Fruit fly (Drosophila melanogaster) whole organism, embryonic: ENCODE results near the gene HDAC4.
A peak's percentile ranks its signal among the peaks of the same experiment; 100 is the strongest.

ENCODE experiments used
- B-H1 ChIP-seq: fragments of 200-800 bp; sonication (Bioruptor generic); IDR thresholded peaks from 3 replicates; pipeline ENCODE4 v1.3.6; 2022; ENCODE audit warnings: missing biosample characterization, missing genetic modification characterization
- Bdp1 ChIP-seq: fragments of 200-800 bp; sonication (Bioruptor generic); optimal IDR thresholded peaks from 3 replicates; lab custom pipeline; 2016; ENCODE audit warnings: missing biosample characterization, missing genetic modification characterization
- Blimp-1 ChIP-seq: fragments of 200-800 bp; sonication (Bioruptor generic); optimal IDR thresholded peaks from 3 replicates; lab custom pipeline; 2018; ENCODE audit warnings: missing biosample characterization, missing genetic modification characterization, mild to moderate bottlenecking, moderate library complexity, missing genetic modification reagents
- CG11723 ChIP-seq: fragments of 200-800 bp; sonication (Bioruptor generic); optimal IDR thresholded peaks from 2 replicates; lab custom pipeline; 2017; ENCODE audit warnings: missing biosample characterization, mild to moderate bottlenecking, missing genetic modification characterization
- CG14667 ChIP-seq: fragments of 200-800 bp; sonication (Bioruptor generic); IDR thresholded peaks from 2 replicates; pipeline ENCODE4 v1.3.6; 2022; ENCODE audit warnings: missing biosample characterization, missing genetic modification characterization
- CG15269 ChIP-seq: fragments of 200-800 bp; sonication (Bioruptor generic); optimal IDR thresholded peaks from 2 replicates; lab custom pipeline; 2018; ENCODE audit warnings: missing biosample characterization, mild to moderate bottlenecking, missing genetic modification characterization, moderate library complexity
- CG15514 ChIP-seq: fragments of 200-800 bp; sonication (Bioruptor generic); optimal IDR thresholded peaks from 3 replicates; lab custom pipeline; 2017; ENCODE audit warnings: missing biosample characterization, missing genetic modification characterization, mild to moderate bottlenecking, moderate library complexity, missing genetic modification reagents
- CG17359 ChIP-seq: fragments of 200-800 bp; sonication (Bioruptor generic); optimal IDR thresholded peaks from 3 replicates; lab custom pipeline; 2018; ENCODE audit warnings: missing biosample characterization, mild to moderate bottlenecking, missing genetic modification characterization, moderate library complexity
- CG17912 ChIP-seq: fragments of 200-800 bp; sonication (Bioruptor generic); optimal IDR thresholded peaks from 2 replicates; lab custom pipeline; 2018; ENCODE audit warnings: missing biosample characterization, mild to moderate bottlenecking, missing genetic modification characterization
- CG18599 ChIP-seq: fragments of 200-800 bp; sonication (Bioruptor generic); optimal IDR thresholded peaks from 3 replicates; lab custom pipeline; 2017; ENCODE audit warnings: missing biosample characterization, missing genetic modification characterization, mild to moderate bottlenecking, moderate library complexity, missing genetic modification reagents
- CG32532 ChIP-seq: fragments of 200-800 bp; sonication (Bioruptor generic); IDR thresholded peaks from 2 replicates; pipeline ENCODE4 v1.3.6; 2022; ENCODE audit warnings: missing biosample characterization, missing genetic modification characterization
- CG7839 ChIP-seq: fragments of 200-800 bp; sonication (Bioruptor generic); optimal IDR thresholded peaks from 3 replicates; lab custom pipeline; 2018; ENCODE audit warnings: missing biosample characterization, mild to moderate bottlenecking, missing genetic modification characterization, moderate library complexity
- CG8290 ChIP-seq, 3 experiments: fragments of 200-800 bp; sonication (Bioruptor generic); optimal IDR thresholded peaks; 2 replicates each; lab custom pipeline; 2016 to 2019; ENCODE audit warnings: missing biosample characterization in 3 of 3, missing genetic modification characterization in 3 of 3, mild to moderate bottlenecking in 2 of 3, moderate library complexity in 1 of 3
- CG9817 ChIP-seq: fragments of 200-800 bp; sonication (Bioruptor generic); optimal IDR thresholded peaks from 2 replicates; lab custom pipeline; 2018; ENCODE audit warnings: missing biosample characterization, mild to moderate bottlenecking, missing genetic modification characterization, moderate library complexity
- Fer3 ChIP-seq: fragments of 200-800 bp; sonication (Bioruptor generic); optimal IDR thresholded peaks from 2 replicates; lab custom pipeline; 2018; ENCODE audit warnings: missing biosample characterization, mild to moderate bottlenecking, missing genetic modification characterization, moderate library complexity
- HLH3B ChIP-seq: fragments of 200-800 bp; sonication (Bioruptor generic); IDR thresholded peaks from 2 replicates; pipeline ENCODE4 v1.3.6; 2022; ENCODE audit warnings: missing biosample characterization, missing genetic modification characterization
- Hr51 ChIP-seq, 2 experiments: fragments of 200-800 bp; sonication (Bioruptor generic); optimal IDR thresholded peaks; 2 replicates in 1 of 2; 3 replicates in 1 of 2; lab custom pipeline; 2016 to 2018; ENCODE audit warnings: missing biosample characterization in 2 of 2, missing genetic modification characterization in 2 of 2, mild to moderate bottlenecking in 1 of 2, moderate library complexity in 1 of 2
- Hsf ChIP-seq: fragments of 200-800 bp; sonication (Bioruptor generic); optimal IDR thresholded peaks from 3 replicates; lab custom pipeline; 2016; ENCODE audit warnings: missing biosample characterization, missing genetic modification characterization
- Lim3 ChIP-seq: fragments of 200-800 bp; sonication (Bioruptor generic); IDR thresholded peaks from 2 replicates; pipeline ENCODE4 v1.3.6; 2022; ENCODE audit warnings: missing biosample characterization, missing genetic modification characterization
- NC2β ChIP-seq: fragments of 200-800 bp; sonication (Bioruptor generic); optimal IDR thresholded peaks from 2 replicates; lab custom pipeline; 2016; ENCODE audit warnings: missing biosample characterization, missing genetic modification characterization
- Pdp1 ChIP-seq, 2 experiments: fragments of 200-800 bp; sonication (Bioruptor generic); optimal IDR thresholded peaks; 3 replicates each; lab custom pipeline; 2016; ENCODE audit warnings: missing biosample characterization in 2 of 2, missing genetic modification characterization in 2 of 2, mild to moderate bottlenecking in 1 of 2, moderate library complexity in 1 of 2
- Ptx1 ChIP-seq: fragments of 200-800 bp; sonication (Bioruptor generic); IDR thresholded peaks from 2 replicates; pipeline ENCODE4 v1.3.6; 2022; ENCODE audit warnings: missing biosample characterization, missing genetic modification characterization
- Ravus ChIP-seq: fragments of 200-800 bp; sonication (Bioruptor generic); IDR thresholded peaks from 2 replicates; pipeline ENCODE4 v1.3.6; 2022; ENCODE audit warnings: missing biosample characterization, missing genetic modification characterization
- Stat92E ChIP-seq, 3 experiments: fragments of >200 bp in 2 of 3; fragments of 200-800 bp in 1 of 3; sonication (Bioruptor generic) in 1 of 3; optimal IDR thresholded peaks; 2 replicates each; lab custom pipeline; 2017 to 2019; ENCODE audit warnings: missing biosample characterization in 3 of 3, missing genetic modification characterization in 3 of 3, mild to moderate bottlenecking in 1 of 3, moderate library complexity in 1 of 3
- Tbp ChIP-seq: fragments of >200 bp; optimal IDR thresholded peaks from 2 replicates; lab custom pipeline; 2018; ENCODE audit warnings: missing biosample characterization, missing genetic modification characterization
- Usf ChIP-seq: fragments of 200-800 bp; sonication (Bioruptor generic); optimal IDR thresholded peaks from 2 replicates; lab custom pipeline; 2017; ENCODE audit warnings: missing genotype, missing biosample characterization, missing genetic modification characterization
- YL-1 ChIP-seq: fragments of 200-800 bp; sonication (Bioruptor generic); optimal IDR thresholded peaks from 3 replicates; lab custom pipeline; 2017; ENCODE audit warnings: missing biosample characterization, mild to moderate bottlenecking, missing genetic modification characterization
- cg ChIP-seq: fragments of 200-800 bp; sonication (Bioruptor generic); optimal IDR thresholded peaks from 3 replicates; lab custom pipeline; 2019; ENCODE audit warnings: missing biosample characterization, mild to moderate bottlenecking, missing genetic modification characterization, moderate library complexity
- crp ChIP-seq, 2 experiments: fragments of 200-800 bp; sonication (Bioruptor generic); optimal IDR thresholded peaks; 2 replicates in 1 of 2; 3 replicates in 1 of 2; lab custom pipeline; 2017; ENCODE audit warnings: missing biosample characterization in 2 of 2, missing genetic modification characterization in 2 of 2, mild to moderate bottlenecking in 1 of 2, moderate library complexity in 1 of 2
- dysf ChIP-seq: fragments of 200-800 bp; sonication (Bioruptor generic); IDR thresholded peaks from 3 replicates; pipeline ENCODE4 v1.3.6; 2022; ENCODE audit warnings: missing biosample characterization, missing genetic modification characterization
- gem ChIP-seq: fragments of 200-800 bp; sonication (Bioruptor generic); optimal IDR thresholded peaks from 2 replicates; lab custom pipeline; 2019; ENCODE audit warnings: missing biosample characterization, mild to moderate bottlenecking, missing genetic modification characterization, moderate library complexity
- ind ChIP-seq: fragments of 200-800 bp; sonication (Bioruptor generic); optimal IDR thresholded peaks from 3 replicates; lab custom pipeline; 2016; ENCODE audit warnings: missing biosample characterization, missing genetic modification characterization
- lbe ChIP-seq: fragments of 200-800 bp; sonication (Bioruptor generic); optimal IDR thresholded peaks from 2 replicates; lab custom pipeline; 2016; ENCODE audit warnings: missing biosample characterization, mild to moderate bottlenecking, missing genetic modification characterization
- lola ChIP-seq, 3 experiments: fragments of >200 bp in 2 of 3; fragments of 200-800 bp in 1 of 3; sonication (Bioruptor generic) in 1 of 3; optimal IDR thresholded peaks; 2 replicates each; lab custom pipeline; 2017 to 2019; ENCODE audit warnings: missing biosample characterization in 3 of 3, missing genetic modification characterization in 3 of 3, mild to moderate bottlenecking in 1 of 3, moderate library complexity in 1 of 3
- nom ChIP-seq: fragments of 200-800 bp; sonication (Bioruptor generic); optimal IDR thresholded peaks from 2 replicates; lab custom pipeline; 2017; ENCODE audit warnings: missing biosample characterization, missing genetic modification characterization, mild to moderate bottlenecking, moderate library complexity, missing genetic modification reagents
- prd ChIP-seq, 3 experiments: fragments of >200 bp in 2 of 3; fragments of 200-800 bp in 1 of 3; sonication (Bioruptor generic) in 1 of 3; optimal IDR thresholded peaks in 2 of 3; IDR thresholded peaks in 1 of 3; 2 replicates in 2 of 3; 3 replicates in 1 of 3; pipeline versions ENCODE4 v1.3.6 to Lab custom; 2017 to 2022; ENCODE audit warnings: missing biosample characterization in 1 of 3, missing genetic modification characterization in 1 of 3
- row ChIP-seq: fragments of 200-800 bp; sonication (Bioruptor generic); IDR thresholded peaks from 3 replicates; pipeline ENCODE4 v1.3.6; 2022; ENCODE audit warnings: missing biosample characterization, missing genetic modification characterization
- unpg ChIP-seq: fragments of 200-800 bp; sonication (Bioruptor generic); optimal IDR thresholded peaks from 3 replicates; lab custom pipeline; 2018; ENCODE audit warnings: missing biosample characterization, mild to moderate bottlenecking, missing genetic modification characterization, moderate library complexity
- vvl ChIP-seq: fragments of 200-800 bp; sonication (Bioruptor generic); IDR thresholded peaks from 2 replicates; pipeline ENCODE4 v1.3.6; 2022; ENCODE audit warnings: missing biosample characterization, missing genetic modification characterization

The HDAC4 gene

dm6 chrX:13331814-13332701 is 46.6 kb upstream of the HDAC4 start (continued):
- no peak for TF ChIP-seq Pdp1 (GFP tag; optimal IDR thresholded peaks at IDR 0.05; lab: Kevin White, UChicago)
- TF ChIP-seq CG17912 (GFP tag; lab: Kevin White, UChicago): no peak
- TF ChIP-seq lbe: peak; percentile 61
- TF ChIP-seq CG17359 (tag; lab: Kevin White, UChicago): peak; percentile 60
- 0 out of 2 replicates have a peak, but pooled peaks have one; percentile 27 for TF ChIP-seq CG32532 (GFP tag; lab: Robert Waterston, UW)
- TF ChIP-seq Lim3 (GFP tag; lab: Robert Waterston, UW): no peak
- TF ChIP-seq crp (GFP tag; optimal IDR thresholded peaks at IDR 0.05; lab: Kevin White, UChicago): peak in 1 of 2 experiments; percentile 39
- no peak for TF ChIP-seq NC2β (GFP tag; lab: Kevin White, UChicago)
- peak; percentile 7 for TF ChIP-seq CG7839 (tag; lab: Kevin White, UChicago)
- TF ChIP-seq HLH3B (GFP tag; lab: Robert Waterston, UW): peak; percentile 43; the same call in 1 of the 2 replicates
- peak; percentile 29; the same call in 2 of the 3 replicates for TF ChIP-seq row (GFP tag; lab: Robert Waterston, UW)
- TF ChIP-seq gem: peak; percentile 46
- no peak for TF ChIP-seq Usf (GFP tag; lab: Kevin White, UChicago)
- TF ChIP-seq CG9817 (tag; lab: Kevin White, UChicago): peak; percentile 2
- no peak for TF ChIP-seq CG14667
- TF ChIP-seq cg: no peak
- TF ChIP-seq CG18599 (GFP tag; lab: Kevin White, UChicago): peak; percentile 16
- no peak for TF ChIP-seq Ravus (GFP tag; lab: Robert Waterston, UW)
- TF ChIP-seq CG15269 (tag; lab: Kevin White, UChicago): peak; percentile 8
- TF ChIP-seq Stat92E (GFP tag; optimal IDR thresholded peaks at IDR 0.05; lab: Kevin White, UChicago): no peak
- TF ChIP-seq CG11723: no peak
- TF ChIP-seq CG8290 (GFP tag; optimal IDR thresholded peaks at IDR 0.05; lab: Kevin White, UChicago): peak; percentile 5
- TF ChIP-seq CG8290 (tag; optimal IDR thresholded peaks at IDR 0.05; lab: Kevin White, UChicago): peak in 1 of 2 experiments; percentile 70
- TF ChIP-seq vvl (GFP tag; lab: Robert Waterston, UW): peak; percentile 55
- TF ChIP-seq Bdp1 (GFP tag; lab: Kevin White, UChicago): no peak
- peak; percentile 29; the same call in 1 of the 3 replicates for TF ChIP-seq B-H1 (GFP tag; lab: Robert Waterston, UW)
- TF ChIP-seq CG15514: peak; percentile 31
- peak; percentile 34; the same call in 1 of the 3 replicates for TF ChIP-seq dysf
- TF ChIP-seq Ptx1 (GFP tag; lab: Robert Waterston, UW): peak; percentile 28; the same call in 1 of the 2 replicates
- TF ChIP-seq ind (GFP tag; lab: Kevin White, UChicago): peak; percentile 24
- peak in 1 of 2 experiments; percentile 33 for TF ChIP-seq Hr51 (GFP tag; optimal IDR thresholded peaks at IDR 0.05; lab: Kevin White, UChicago)
- peak; percentile 62 for TF ChIP-seq nom (GFP tag; lab: Kevin White, UChicago)
- TF ChIP-seq Hsf (GFP tag; lab: Kevin White, UChicago): no peak
- peak; percentile 28 for TF ChIP-seq Blimp-1
- TF ChIP-seq prd (optimal IDR thresholded peaks at IDR 0.05; lab: Kevin White, UChicago): no peak
- TF ChIP-seq prd (GFP tag; IDR thresholded peaks at IDR 0.05; lab: Robert Waterston, UW): peak; percentile 31; the same call in 2 of the 3 replicates
- TF ChIP-seq YL-1 (GFP tag; lab: Kevin White, UChicago): no peak
- no peak for TF ChIP-seq lola (GFP tag; optimal IDR thresholded peaks at IDR 0.05; lab: Kevin White, UChicago)
- peak; percentile 17 for TF ChIP-seq unpg (GFP tag; lab: Kevin White, UChicago)
- no peak for TF ChIP-seq Tbp
- TF ChIP-seq Fer3 (tag; lab: Kevin White, UChicago): peak; percentile 25
